Worm (Caenorhabditis elegans) whole organism, late embryonic: ENCODE measurements around the gene W05B10.3.

Experiments
- C38D4.7 ChIP-seq: fragments of 200-800 bp; sonication (Bioruptor generic); optimal IDR thresholded peaks from 2 replicates; lab custom pipeline; 2018; ENCODE audit warnings: mild to moderate bottlenecking, missing genetic modification characterization, moderate library complexity, missing compliant biosample characterization
- ama-1 ChIP-seq: fragments of 150-350 bp; optimal IDR thresholded peaks from 2 replicates; lab custom pipeline; 2014
- ceh-30 ChIP-seq: fragments of 150-350 bp; optimal IDR thresholded peaks from 2 replicates; lab custom pipeline; 2014; ENCODE audit warnings: missing biosample characterization, missing genetic modification characterization
- ceh-45 ChIP-seq: fragments of 200-800 bp; sonication (Bioruptor generic); IDR thresholded peaks from 2 replicates; pipeline ENCODE4 v1.3.6; 2022; ENCODE audit warnings: missing genetic modification reagents, missing genetic modification characterization, missing compliant biosample characterization
- fax-1 ChIP-seq: sonication (generic microtip); optimal IDR thresholded peaks from 2 replicates; lab custom pipeline; 2016; ENCODE audit warnings: missing genotype, missing genetic modification characterization, missing compliant biosample characterization
- fkh-10 ChIP-seq: fragments of 150-350 bp; optimal IDR thresholded peaks from 2 replicates; lab custom pipeline; 2014; ENCODE audit warnings: missing biosample characterization, missing genetic modification reagents, missing genetic modification characterization
- hlh-30 ChIP-seq: sonication (generic microtip); optimal IDR thresholded peaks from 2 replicates; lab custom pipeline; 2017; ENCODE audit warnings: antibody characterized with exemption, missing genetic modification characterization, missing compliant biosample characterization; ENCODE audit not compliant: insufficient read depth
- madf-2 ChIP-seq: sonication (generic microtip); optimal IDR thresholded peaks from 2 replicates; lab custom pipeline; 2017; ENCODE audit warnings: missing genetic modification characterization, missing compliant biosample characterization
- nfya-1 ChIP-seq: sonication (generic microtip); optimal IDR thresholded peaks from 2 replicates; lab custom pipeline; 2017; ENCODE audit warnings: missing genetic modification characterization, mild to moderate bottlenecking, missing compliant biosample characterization, antibody characterized with exemption, moderate library complexity
- nhr-11 ChIP-seq: fragments of 150-350 bp; optimal IDR thresholded peaks from 2 replicates; lab custom pipeline; 2014; ENCODE audit warnings: missing biosample characterization, missing genetic modification characterization
- pha-4 ChIP-seq: fragments of 150-350 bp; optimal IDR thresholded peaks from 2 replicates; lab custom pipeline; 2018; ENCODE audit warnings: missing biosample characterization, missing genetic modification reagents, missing genetic modification characterization
- ref-2 ChIP-seq: sonication (generic microtip); optimal IDR thresholded peaks from 2 replicates; lab custom pipeline; 2016; ENCODE audit warnings: missing genetic modification characterization, missing compliant biosample characterization
- rnt-1 ChIP-seq: sonication (generic microtip); optimal IDR thresholded peaks from 2 replicates; lab custom pipeline; 2016; ENCODE audit warnings: missing genetic modification characterization, missing compliant biosample characterization
- unc-86 ChIP-seq: sonication (generic microtip); optimal IDR thresholded peaks from 2 replicates; lab custom pipeline; 2016; ENCODE audit warnings: missing genetic modification characterization, missing compliant biosample characterization

DNA sequence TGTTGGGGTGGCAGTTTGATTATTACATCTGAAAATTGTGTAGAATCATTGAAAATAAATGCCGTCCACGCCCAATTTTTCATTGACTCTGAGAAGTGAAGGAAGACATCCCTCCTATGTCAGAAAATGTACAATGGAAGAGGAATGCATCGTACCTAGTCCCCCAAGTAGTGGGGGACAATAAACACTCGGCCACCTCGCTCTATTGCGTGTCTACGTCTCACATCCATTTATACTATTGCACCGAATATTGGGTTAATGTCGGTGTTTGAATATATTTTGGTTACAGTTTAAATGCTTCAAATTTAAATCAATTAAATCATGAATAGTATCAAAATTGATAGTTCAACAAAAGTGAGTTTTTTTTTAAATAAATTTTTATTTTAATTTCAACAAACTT, 11.9 kb downstream of the W05B10.3 start, which contains the start of gene lin-25:
- no peak for TF ChIP-seq fkh-10
- no peak for TF ChIP-seq fax-1 (tag; lab: Kevin White, UChicago)
- no peak for TF ChIP-seq hlh-30
- no peak for TF ChIP-seq C38D4.7 (GFP tag; lab: Kevin White, UChicago)
- no peak for TF ChIP-seq ref-2 (tag; lab: Kevin White, UChicago)
- no peak for TF ChIP-seq rnt-1 (tag; lab: Kevin White, UChicago)
- no peak for TF ChIP-seq unc-86
- no peak for TF ChIP-seq pha-4
- no peak for TF ChIP-seq ceh-45 (GFP tag; lab: Robert Waterston, UW)
- TF ChIP-seq ama-1 (lab: Kevin White, UChicago), result no peak
- no peak for TF ChIP-seq madf-2 (tag; lab: Kevin White, UChicago)
- TF ChIP-seq ceh-30 (tag; lab: Kevin White, UChicago), result no peak
- TF ChIP-seq nhr-11 (tag; lab: Kevin White, UChicago), result no peak
- TF ChIP-seq nfya-1, result peak; percentile 6
